Worm (Caenorhabditis elegans) whole organism, L2 larva: ENCODE results near the gene cest-19.

ENCODE experiments used
- R02D3.7 ChIP-seq: fragments of 150-350 bp; optimal IDR thresholded peaks from 2 replicates; lab custom pipeline; 2014; ENCODE audit warnings: missing biosample characterization, missing genetic modification characterization
- ZK546.5 ChIP-seq: sonication (generic microtip); optimal IDR thresholded peaks from 2 replicates; lab custom pipeline; 2017; ENCODE audit warnings: missing biosample characterization, missing genetic modification characterization
- ceh-82 ChIP-seq: fragments of 150-350 bp; optimal IDR thresholded peaks from 2 replicates; lab custom pipeline; 2014; ENCODE audit warnings: missing biosample characterization, missing genetic modification characterization
- crh-2 ChIP-seq: sonication (generic microtip); optimal IDR thresholded peaks from 2 replicates; lab custom pipeline; 2017; ENCODE audit warnings: missing biosample characterization, missing genetic modification characterization
- egl-27 ChIP-seq: sonication (generic microtip); optimal IDR thresholded peaks from 3 replicates; lab custom pipeline; 2017; ENCODE audit warnings: missing biosample characterization, missing genetic modification reagents, missing genetic modification characterization
- lin-13 ChIP-seq: fragments of 150-350 bp; optimal IDR thresholded peaks from 2 replicates; lab custom pipeline; 2014; ENCODE audit warnings: missing biosample characterization, missing genetic modification reagents, missing genetic modification characterization
- nhr-12 ChIP-seq: fragments of 150-350 bp; optimal IDR thresholded peaks from 2 replicates; lab custom pipeline; 2014; ENCODE audit warnings: missing biosample characterization, missing genetic modification characterization
- skn-1 ChIP-seq: sonication (generic microtip); optimal IDR thresholded peaks from 2 replicates; lab custom pipeline; 2017; ENCODE audit warnings: missing biosample characterization, missing genetic modification characterization
- snpc-4 ChIP-seq: fragments of 150-350 bp; optimal IDR thresholded peaks from 2 replicates; lab custom pipeline; 2014; ENCODE audit warnings: missing biosample characterization, missing genetic modification characterization
- zag-1 ChIP-seq: fragments of 150-350 bp; optimal IDR thresholded peaks from 2 replicates; lab custom pipeline; 2014; ENCODE audit warnings: missing biosample characterization, missing genetic modification characterization
- ztf-11 ChIP-seq: sonication (generic microtip); optimal IDR thresholded peaks from 2 replicates; lab custom pipeline; 2017; ENCODE audit warnings: missing biosample characterization, missing genetic modification characterization

ce11 chrX:7063236-7063635 is 27.4 kb upstream of the cest-19 start, which contains the start of gene B0403.3:
- no peak for TF ChIP-seq lin-13 (GFP tag; lab: Kevin White, UChicago)
- no peak for TF ChIP-seq R02D3.7 (tag; lab: Kevin White, UChicago)
- TF ChIP-seq nhr-12 (tag; lab: Kevin White, UChicago), result no peak
- TF ChIP-seq ZK546.5 (tag; lab: Kevin White, UChicago), result no peak
- no peak for TF ChIP-seq ztf-11 (tag; lab: Kevin White, UChicago)
- TF ChIP-seq egl-27, result no peak
- no peak for TF ChIP-seq skn-1 (tag; lab: Kevin White, UChicago)
- TF ChIP-seq ceh-82 (tag; lab: Kevin White, UChicago), result no peak
- TF ChIP-seq zag-1, result no peak
- TF ChIP-seq crh-2, result no peak
- TF ChIP-seq snpc-4 (tag; lab: Kevin White, UChicago), result no peak
